Worm (Caenorhabditis elegans): ENCODE data around the gene dss-1.

The dss-1 gene

ce11 chrIII:1193326-1193862 lies 2.7 kb downstream of the dss-1 start, which contains the start of gene Y119D3B.14:
Gene Y119D3B.14 (minus strand): TSS chrIII:1193812.
- TF ChIP-seq snpc-4 (tag; optimal IDR thresholded peaks at IDR 0.05) = no peak
- TF ChIP-seq ham-2 (GFP tag; optimal IDR thresholded peaks at IDR 0.05) = no peak
- TF ChIP-seq ces-1 (GFP tag; optimal IDR thresholded peaks at IDR 0.05) = no peak
- TF ChIP-seq hlh-1 (tag; optimal IDR thresholded peaks at IDR 0.05) = no peak
- no peak for TF ChIP-seq flh-1 (GFP tag; optimal IDR thresholded peaks at IDR 0.05)

- TF ChIP-seq nhr-28 (tag; optimal IDR thresholded peaks at IDR 0.05) (no peak), zip-8 (tag; optimal IDR thresholded peaks at IDR 0.05) (no peak), nhr-237 (tag; optimal IDR thresholded peaks at IDR 0.05) (no peak), sem-2 (GFP tag; optimal IDR thresholded peaks at IDR 0.05) (no peak), elt-3 (tag; optimal IDR thresholded peaks at IDR 0.05) (no peak), ham-2 (GFP tag; optimal IDR thresholded peaks at IDR 0.05) (no peak), ceh-83 (GFP tag; optimal IDR thresholded peaks at IDR 0.05) (no peak), nhr-2 (tag; optimal IDR thresholded peaks at IDR 0.05) (no peak), flh-1 (GFP tag; optimal IDR thresholded peaks at IDR 0.05) (no peak), bed-3 (GFP tag; optimal IDR thresholded peaks at IDR 0.05) (no peak), mls-2 (tag; optimal IDR thresholded peaks at IDR 0.05) (no peak), sptf-1 (tag; optimal IDR thresholded peaks at IDR 0.05) (no peak), lin-13 (tag; optimal IDR thresholded peaks at IDR 0.05) (no peak), blmp-1 (tag; optimal IDR thresholded peaks at IDR 0.05) (no peak), ceh-43 (GFP tag; optimal IDR thresholded peaks at IDR 0.05) (no peak), elt-1 (tag; optimal IDR thresholded peaks at IDR 0.05; ENCODE audit: borderline replicate concordance, insufficient read depth) (no peak), nhr-76 (tag; optimal IDR thresholded peaks at IDR 0.05) (no peak), cnd-1 (tag; optimal IDR thresholded peaks at IDR 0.05) (no peak)
Measured at ce11 chrIII:1181756-1182155, 14.3 kb downstream of the dss-1 start, which contains the start of gene nspg-8. Gene nspg-8 (plus strand): TSS chrIII:1182056.

ce11 chrIII:1179006-1179405 lies 17.1 kb downstream of the dss-1 start:
- TF ChIP-seq M03D4.4 (tag; optimal IDR thresholded peaks at IDR 0.05) (no peak), bed-3 (GFP tag; optimal IDR thresholded peaks at IDR 0.05) (no peak), ceh-43 (GFP tag; optimal IDR thresholded peaks at IDR 0.05) (no peak), ceh-39 (tag; optimal IDR thresholded peaks at IDR 0.05) (no peak), lin-32 (GFP tag; optimal IDR thresholded peaks at IDR 0.05) (no peak), snpc-4 (tag; optimal IDR thresholded peaks at IDR 0.05) (no peak), nhr-76 (tag; optimal IDR thresholded peaks at IDR 0.05) (no peak), pha-4 (tag; optimal IDR thresholded peaks at IDR 0.05) (no peak)

ce11 chrIII:1176080-1176608 lies 19.9 kb downstream of the dss-1 start, which contains the start of gene eak-3:
Gene eak-3 (minus strand): TSS chrIII:1176558.
- TF ChIP-seq nhr-76 (tag; optimal IDR thresholded peaks at IDR 0.05) = no peak
- TF ChIP-seq ceh-43 (GFP tag; optimal IDR thresholded peaks at IDR 0.05) = no peak
- no peak for TF ChIP-seq lin-13 (tag; optimal IDR thresholded peaks at IDR 0.05)
- no peak for TF ChIP-seq nhr-2 (tag; optimal IDR thresholded peaks at IDR 0.05)
- TF ChIP-seq unc-120 (tag; optimal IDR thresholded peaks at IDR 0.05; ENCODE audit: poor library complexity, severe bottlenecking) = no peak
- no peak for TF ChIP-seq sptf-1 (tag; optimal IDR thresholded peaks at IDR 0.05)
- no peak for TF ChIP-seq mls-2 (tag; optimal IDR thresholded peaks at IDR 0.05)
- TF ChIP-seq mab-5 (tag; optimal IDR thresholded peaks at IDR 0.05) = no peak
- no peak for TF ChIP-seq nhr-12 (tag; optimal IDR thresholded peaks at IDR 0.05)
- no peak for TF ChIP-seq lsy-2 (tag; optimal IDR thresholded peaks at IDR 0.05)
- no peak for TF ChIP-seq flh-1 (GFP tag; optimal IDR thresholded peaks at IDR 0.05)
- no peak for TF ChIP-seq bed-3 (GFP tag; optimal IDR thresholded peaks at IDR 0.05)
- TF ChIP-seq ztf-11 (tag; optimal IDR thresholded peaks at IDR 0.05) = no peak
- TF ChIP-seq snpc-4 (tag; optimal IDR thresholded peaks at IDR 0.05) = no peak
- TF ChIP-seq lin-32 (GFP tag; optimal IDR thresholded peaks at IDR 0.05) = no peak
- no peak for TF ChIP-seq zip-8 (tag; optimal IDR thresholded peaks at IDR 0.05)
- no peak for TF ChIP-seq nhr-237 (tag; optimal IDR thresholded peaks at IDR 0.05)

ce11 chrIII:1173331-1173730 lies 22.8 kb downstream of the dss-1 start:
- no peak for TF ChIP-seq ceh-43 (GFP tag; optimal IDR thresholded peaks at IDR 0.05)
- no peak for TF ChIP-seq elt-1 (tag; optimal IDR thresholded peaks at IDR 0.05; ENCODE audit: borderline replicate concordance, insufficient read depth)
- no peak for TF ChIP-seq pha-4 (tag; optimal IDR thresholded peaks at IDR 0.05)
- no peak for TF ChIP-seq unc-39 (tag; optimal IDR thresholded peaks at IDR 0.05)
- no peak for TF ChIP-seq mls-2 (tag; optimal IDR thresholded peaks at IDR 0.05)

Data from whole organism, mixed stage, embryonic.